Fruit fly (Drosophila melanogaster) Kc167 (cell line): Measurements from ENCODE around the gene Pen.

Experiments
- h ChIP-seq: fragments of >200 bp; optimal IDR thresholded peaks from 3 replicates; lab custom pipeline; 2018; ENCODE audit warnings: missing external identifiers
- psq ChIP-seq: fragments of >200 bp; optimal IDR thresholded peaks from 2 replicates; lab custom pipeline; 2017; ENCODE audit warnings: missing external identifiers
- ttk ChIP-seq: sonication (Bioruptor generic); optimal IDR thresholded peaks from 2 replicates; lab custom pipeline; 2017; ENCODE audit warnings: missing external identifiers

DNA sequence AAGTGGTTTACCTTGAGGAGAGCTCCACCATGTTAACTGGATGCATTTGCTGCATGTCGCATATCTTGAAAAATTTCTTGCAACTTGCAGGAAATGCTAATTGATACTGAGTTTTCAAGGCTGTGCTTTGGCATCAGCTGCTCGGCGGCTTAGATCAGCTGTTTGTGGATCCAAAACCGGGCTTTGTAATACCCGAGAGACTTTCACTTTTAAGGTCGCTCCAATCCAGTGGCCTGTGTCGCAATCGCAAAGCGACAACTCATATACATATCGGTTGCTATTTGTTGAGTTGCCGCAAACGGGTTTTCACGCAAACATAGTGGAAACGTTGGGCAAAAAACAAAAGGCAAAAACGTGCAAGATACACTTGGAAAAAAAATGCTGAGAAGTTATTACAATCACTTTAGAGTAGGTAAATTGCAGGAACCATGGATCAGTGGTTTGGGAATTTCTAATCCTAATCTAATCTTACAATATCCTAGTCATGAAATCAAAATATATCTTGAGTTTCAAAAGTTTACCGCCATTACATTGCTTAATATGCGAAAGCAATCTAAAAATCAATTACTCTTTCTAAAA, 20.8 kb upstream of the Pen start:
- TF ChIP-seq psq (lab: Kevin White, UChicago) = no peak
- no peak for TF ChIP-seq h (lab: Kevin White, UChicago)
- no peak for TF ChIP-seq ttk (lab: Kevin White, UChicago)
